Fruit fly (Drosophila melanogaster): ENCODE data around the gene CG11786.
A peak's percentile ranks its signal among the peaks of the same experiment; 100 is the strongest.

The CG11786 gene

dm6 chr3R:25044816-25045551, 1.1 kb upstream of the CG11786 start, which contains the start of gene 5PtaseI (continued):
- no peak for TF ChIP-seq Dek (tag; optimal IDR thresholded peaks at IDR 0.05)
- no peak for TF ChIP-seq Camta (GFP tag; optimal IDR thresholded peaks at IDR 0.05)
- no peak for TF ChIP-seq CG17912 (GFP tag; optimal IDR thresholded peaks at IDR 0.05)
- no peak for TF ChIP-seq ac (GFP tag; optimal IDR thresholded peaks at IDR 0.05)
- no peak for TF ChIP-seq Gsc (GFP tag; IDR thresholded peaks at IDR 0.05)
- TF ChIP-seq Side (GFP tag; optimal IDR thresholded peaks at IDR 0.05), result no peak
- TF ChIP-seq Ada2b (GFP tag; IDR thresholded peaks at IDR 0.05), result no peak
- TF ChIP-seq psq (GFP tag; optimal IDR thresholded peaks at IDR 0.05), result no peak
- TF ChIP-seq CG12219 (GFP tag; optimal IDR thresholded peaks at IDR 0.05), result no peak
- no peak for TF ChIP-seq D19B (GFP tag; optimal IDR thresholded peaks at IDR 0.05)
- no peak for TF ChIP-seq CG10366 (GFP tag; IDR thresholded peaks at IDR 0.05)
- no peak for TF ChIP-seq CG5953 (GFP tag; IDR thresholded peaks at IDR 0.05)
- no peak for TF ChIP-seq Sox102F (GFP tag; optimal IDR thresholded peaks at IDR 0.05)
- TF ChIP-seq ash1 (GFP tag; optimal IDR thresholded peaks at IDR 0.05), result no peak
- no peak for TF ChIP-seq ase (GFP tag; IDR thresholded peaks at IDR 0.05)
- TF ChIP-seq nau (GFP tag; optimal IDR thresholded peaks at IDR 0.05), result no peak
- TF ChIP-seq cg (GFP tag; optimal IDR thresholded peaks at IDR 0.05), result peak; percentile 57
- no peak for TF ChIP-seq Sox100B (GFP tag; optimal IDR thresholded peaks at IDR 0.05)
- TF ChIP-seq Sin3A (optimal IDR thresholded peaks at IDR 0.05), result no peak
- no peak for TF ChIP-seq kah (GFP tag; optimal IDR thresholded peaks at IDR 0.05)
- TF ChIP-seq seq (GFP tag; IDR thresholded peaks at IDR 0.05), result no peak
- TF ChIP-seq z (GFP tag; IDR thresholded peaks at IDR 0.05), result no peak
- no peak for TF ChIP-seq CG10209 (GFP tag; optimal IDR thresholded peaks at IDR 0.05)
- TF ChIP-seq stwl (tag; optimal IDR thresholded peaks at IDR 0.05), result peak; percentile 51
- no peak for TF ChIP-seq Drgx (GFP tag; IDR thresholded peaks at IDR 0.05)
- no peak for TF ChIP-seq nerfin-2 (GFP tag; IDR thresholded peaks at IDR 0.05; ENCODE audit: partially characterized antibody)
- no peak for TF ChIP-seq Dll (GFP tag; IDR thresholded peaks at IDR 0.05; ENCODE audit: partially characterized antibody)
- TF ChIP-seq HLH3B (GFP tag; IDR thresholded peaks at IDR 0.05), result no peak
- no peak for TF ChIP-seq sr (GFP tag; IDR thresholded peaks at IDR 0.05)
- TF ChIP-seq CG8359 (GFP tag; optimal IDR thresholded peaks at IDR 0.05; ENCODE audit: borderline replicate concordance), result no peak
- TF ChIP-seq CG6689 (GFP tag; IDR thresholded peaks at IDR 0.05), result no peak
- TF ChIP-seq zen2 (GFP tag; IDR thresholded peaks at IDR 0.05; ENCODE audit: partially characterized antibody), result no peak
- peak; percentile 63 for TF ChIP-seq MBD-R2 (GFP tag; IDR thresholded peaks at IDR 0.05)
- TF ChIP-seq D (optimal IDR thresholded peaks at IDR 0.05), result no peak
- no peak for TF ChIP-seq D (GFP tag; optimal IDR thresholded peaks at IDR 0.05)
- TF ChIP-seq CG13775 (GFP tag; optimal IDR thresholded peaks at IDR 0.05), result no peak
- TF ChIP-seq CG6175 (GFP tag; IDR thresholded peaks at IDR 0.05), result no peak
- TF ChIP-seq dmrt11E (tag; optimal IDR thresholded peaks at IDR 0.05), result no peak
- no peak for TF ChIP-seq CG18599 (GFP tag; optimal IDR thresholded peaks at IDR 0.05)
- TF ChIP-seq Med (GFP tag), result no peak
- no peak for TF ChIP-seq Oaz (GFP tag; IDR thresholded peaks at IDR 0.05)
- no peak for TF ChIP-seq CG8388 (GFP tag; optimal IDR thresholded peaks at IDR 0.05)
- no peak for TF ChIP-seq twi (tag; optimal IDR thresholded peaks at IDR 0.05)
- TF ChIP-seq CG9215 (GFP tag; IDR thresholded peaks at IDR 0.05), result no peak
- no peak for TF ChIP-seq Sry-β (GFP tag; optimal IDR thresholded peaks at IDR 0.05)
- no peak for TF ChIP-seq CG12942 (GFP tag; optimal IDR thresholded peaks at IDR 0.05)
- no peak for TF ChIP-seq tin (GFP tag; optimal IDR thresholded peaks at IDR 0.05)
- TF ChIP-seq cad (GFP tag; optimal IDR thresholded peaks at IDR 0.05), result no peak
- no peak for TF ChIP-seq Dad (GFP tag; optimal IDR thresholded peaks at IDR 0.05)
- TF ChIP-seq jigr1 (GFP tag; IDR thresholded peaks at IDR 0.05), result no peak
- TF ChIP-seq CHES-1-like (GFP tag; optimal IDR thresholded peaks at IDR 0.05), result peak; percentile 4

All from whole organism, embryonic.